Worm (Caenorhabditis elegans) whole organism, young adult: Measurements from ENCODE around the gene his-69.

Experiments
- F22D6.2 ChIP-seq: sonication (generic microtip); optimal IDR thresholded peaks from 2 replicates; lab custom pipeline; 2016; ENCODE audit warnings: mild to moderate bottlenecking, missing genetic modification characterization, missing compliant biosample characterization
- F33H1.4 ChIP-seq: fragments of 200-800 bp; sonication (Bioruptor generic); IDR thresholded peaks from 2 replicates; pipeline ENCODE4 v1.3.6; 2022; ENCODE audit warnings: missing genetic modification reagents, missing genetic modification characterization, missing compliant biosample characterization
- F37B4.10 ChIP-seq: fragments of 200-800 bp; sonication (Bioruptor generic); IDR thresholded peaks from 2 replicates; pipeline ENCODE4 v1.3.6; 2022; ENCODE audit warnings: missing genetic modification characterization, missing compliant biosample characterization
- Y53G8AR.9 ChIP-seq: fragments of 200-800 bp; sonication (Bioruptor generic); conservative IDR thresholded peaks from 2 replicates; pipeline ENCODE4 v1.3.6; 2022; ENCODE audit warnings: missing genetic modification reagents, missing genetic modification characterization, missing compliant biosample characterization
- ama-1 ChIP-seq, 3 experiments: fragments of 150-350 bp in 1 of 3; sonication (generic microtip) in 2 of 3; optimal IDR thresholded peaks; 2 replicates each; lab custom pipeline; 2014 to 2018; ENCODE audit warnings: missing biosample characterization in 2 of 3, missing genetic modification characterization in 2 of 3, missing genetic modification reagents in 2 of 3
- bed-1 ChIP-seq: fragments of 200-800 bp; sonication (Bioruptor generic); IDR thresholded peaks from 2 replicates; pipeline ENCODE4 v1.3.6; 2022; ENCODE audit warnings: missing genetic modification reagents, missing genetic modification characterization, missing compliant biosample characterization
- egl-44 ChIP-seq: fragments of 200-800 bp; sonication (Bioruptor generic); IDR thresholded peaks from 2 replicates; pipeline ENCODE4 v1.3.6; 2022; ENCODE audit warnings: missing genetic modification reagents, missing genetic modification characterization, missing compliant biosample characterization
- lsy-27 ChIP-seq: sonication (generic microtip); optimal IDR thresholded peaks from 2 replicates; lab custom pipeline; 2017; ENCODE audit warnings: missing genetic modification characterization, mild to moderate bottlenecking, missing compliant biosample characterization, antibody characterized with exemption, missing genotype, borderline replicate concordance; ENCODE audit not compliant: insufficient read depth
- madf-3 ChIP-seq: fragments of 200-800 bp; sonication (Bioruptor generic); IDR thresholded peaks from 2 replicates; pipeline ENCODE4 v1.3.6; 2022; ENCODE audit warnings: missing genetic modification reagents, missing genetic modification characterization, missing compliant biosample characterization
- rcor-1 ChIP-seq: fragments of 200-800 bp; sonication (Bioruptor generic); IDR thresholded peaks from 2 replicates; pipeline ENCODE4 v1.3.6; 2022; ENCODE audit warnings: missing genetic modification reagents, missing genetic modification characterization, missing compliant biosample characterization
- snpc-3.4 ChIP-seq: sonication (generic microtip); optimal IDR thresholded peaks from 2 replicates; lab custom pipeline; 2017; ENCODE audit warnings: missing genetic modification characterization, mild to moderate bottlenecking, missing compliant biosample characterization, antibody characterized with exemption, moderate library complexity, missing genotype, missing genetic modification reagents
- unc-130 ChIP-seq: sonication (generic microtip); optimal IDR thresholded peaks from 2 replicates; lab custom pipeline; 2016; ENCODE audit warnings: missing genetic modification reagents, missing genetic modification characterization, missing compliant biosample characterization
- unc-62 ChIP-seq: fragments of 150-350 bp; optimal IDR thresholded peaks from 2 replicates; lab custom pipeline; 2014; ENCODE audit warnings: missing biosample characterization, missing genetic modification reagents, missing genetic modification characterization

ce11 chrIII:4098751-4099150 is 40.2 kb upstream of the his-69 start:
- TF ChIP-seq egl-44 (GFP tag; lab: Robert Waterston, UW) (no peak), snpc-3.4 (no peak), F33H1.4 (no peak), madf-3 (no peak), bed-1 (GFP tag; lab: Robert Waterston, UW) (no peak), ama-1 (optimal IDR thresholded peaks at IDR 0.05; lab: Kevin White, UChicago) (peak; percentile 68), ama-1 (GFP tag; optimal IDR thresholded peaks at IDR 0.05; lab: Kevin White, UChicago) (no peak), F22D6.2 (tag; lab: Kevin White, UChicago) (no peak), unc-62 (GFP tag; lab: Kevin White, UChicago) (no peak), F37B4.10 (GFP tag; lab: Robert Waterston, UW) (no peak), rcor-1 (GFP tag; lab: Robert Waterston, UW) (no peak), unc-130 (GFP tag; lab: Kevin White, UChicago) (no peak), Y53G8AR.9 (no peak), lsy-27 (tag; lab: Kevin White, UChicago) (no peak)
